Worm (Caenorhabditis elegans): ENCODE measurements around the gene hrpf-2.

- TF ChIP-seq nhr-237 (tag; optimal IDR thresholded peaks at IDR 0.05) (no peak), snpc-4 (tag; optimal IDR thresholded peaks at IDR 0.05) (no peak), nhr-2 (tag; optimal IDR thresholded peaks at IDR 0.05) (no peak), mab-5 (tag; optimal IDR thresholded peaks at IDR 0.05) (no peak), nhr-28 (tag; optimal IDR thresholded peaks at IDR 0.05) (no peak), blmp-1 (tag; optimal IDR thresholded peaks at IDR 0.05) (no peak), unc-120 (tag; optimal IDR thresholded peaks at IDR 0.05; ENCODE audit: poor library complexity, severe bottlenecking) (no peak), pha-4 (tag; optimal IDR thresholded peaks at IDR 0.05) (no peak), elt-1 (tag; optimal IDR thresholded peaks at IDR 0.05; ENCODE audit: borderline replicate concordance, insufficient read depth) (no peak), lsy-2 (tag; optimal IDR thresholded peaks at IDR 0.05) (no peak), ztf-11 (tag; optimal IDR thresholded peaks at IDR 0.05) (no peak), ceh-43 (GFP tag; optimal IDR thresholded peaks at IDR 0.05) (no peak)
Measured at ce11 chrIV:6372993-6373392, 3.3 kb downstream of the hrpf-2 start, which contains the start of gene smg-3.

All from whole organism, mixed stage, embryonic.